Worm (Caenorhabditis elegans) whole organism, L3 larva: ENCODE results near the gene div-1.

ENCODE experiments used
- ama-1 ChIP-seq: fragments of 150-350 bp; optimal IDR thresholded peaks from 2 replicates; lab custom pipeline; 2018
- lin-15B ChIP-seq: fragments of 150-350 bp; optimal IDR thresholded peaks from 2 replicates; lab custom pipeline; 2014; ENCODE audit warnings: missing biosample characterization, missing genetic modification characterization
- mdl-1 ChIP-seq: fragments of 150-350 bp; optimal IDR thresholded peaks from 2 replicates; lab custom pipeline; 2014; ENCODE audit warnings: missing biosample characterization, missing genetic modification characterization
- nhr-11 ChIP-seq: fragments of 150-350 bp; optimal IDR thresholded peaks from 2 replicates; lab custom pipeline; 2014; ENCODE audit warnings: missing biosample characterization, missing genetic modification characterization
- nhr-25 ChIP-seq: sonication (generic microtip); optimal IDR thresholded peaks from 2 replicates; lab custom pipeline; 2017; ENCODE audit warnings: missing biosample characterization, missing genetic modification characterization
- unc-62 ChIP-seq: fragments of 150-350 bp; sonication (generic microtip); optimal IDR thresholded peaks from 4 replicates; lab custom pipeline; 2014; ENCODE audit warnings: missing biosample characterization, missing genetic modification reagents, missing genetic modification characterization

DNA sequence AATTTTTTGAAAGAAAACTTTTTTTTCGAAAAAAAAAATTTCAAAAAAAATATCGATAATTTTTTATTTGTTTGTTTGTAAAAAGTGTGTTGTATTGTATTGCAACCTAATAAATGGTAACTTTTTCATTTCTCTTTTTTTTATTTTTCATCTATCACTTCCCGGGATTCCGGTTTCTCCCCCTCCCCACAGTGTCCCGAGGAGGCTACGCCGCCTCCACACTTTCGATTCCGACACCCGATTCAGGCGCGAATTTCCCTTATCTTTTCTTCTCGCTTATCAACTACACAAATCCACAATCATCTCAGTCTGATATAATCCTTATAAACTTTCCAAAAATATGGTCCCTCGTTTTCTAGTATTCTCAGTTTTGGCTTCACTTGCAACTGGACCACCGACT lies 6.2 kb upstream of the div-1 start, which contains the start of gene R01H10.4:
- no peak for TF ChIP-seq unc-62 (GFP tag; lab: Kevin White, UChicago)
- TF ChIP-seq nhr-25 (tag; lab: Kevin White, UChicago) = no peak
- TF ChIP-seq ama-1 = no peak
- TF ChIP-seq lin-15B (tag; lab: Kevin White, UChicago) = no peak
- no peak for TF ChIP-seq mdl-1 (tag; lab: Kevin White, UChicago)
- TF ChIP-seq nhr-11 (tag; lab: Kevin White, UChicago) = no peak
